Worm (Caenorhabditis elegans) whole organism, midembryonic: ENCODE data around the gene csb-1.

ENCODE experiments used
- T22C8.4 ChIP-seq: fragments of 200-800 bp; sonication (Bioruptor generic); IDR thresholded peaks from 2 replicates; pipeline ENCODE4 v1.3.6; 2022; ENCODE audit warnings: missing genetic modification characterization, missing compliant biosample characterization
- cog-1 ChIP-seq: sonication (generic microtip); optimal IDR thresholded peaks from 2 replicates; lab custom pipeline; 2016; ENCODE audit warnings: missing genetic modification characterization, missing compliant biosample characterization
- flt-1 ChIP-seq: fragments of 200-800 bp; sonication (Bioruptor generic); IDR thresholded peaks from 2 replicates; pipeline ENCODE4 v1.3.6; 2022; ENCODE audit warnings: missing genetic modification characterization, missing compliant biosample characterization
- med-1 ChIP-seq: sonication (generic microtip); optimal IDR thresholded peaks from 2 replicates; lab custom pipeline; 2017; ENCODE audit warnings: missing genetic modification characterization, mild to moderate bottlenecking, missing compliant biosample characterization, antibody characterized with exemption, missing genetic modification reagents; ENCODE audit not compliant: insufficient read depth
- ref-1 ChIP-seq: fragments of 200-800 bp; sonication (Bioruptor generic); conservative IDR thresholded peaks from 2 replicates; pipeline ENCODE4 v1.3.6; 2022; ENCODE audit warnings: missing genetic modification reagents, missing genetic modification characterization, missing compliant biosample characterization

ce11 chrX:15887495-15887894 is 21.8 kb upstream of the csb-1 start, which contains the start of gene F53H4.3:
- TF ChIP-seq ref-1: no peak
- TF ChIP-seq cog-1 (tag; lab: Kevin White, UChicago): no peak
- TF ChIP-seq flt-1 (GFP tag; lab: Robert Waterston, UW): no peak
- TF ChIP-seq T22C8.4 (GFP tag; lab: Robert Waterston, UW): no peak
- TF ChIP-seq med-1 (GFP tag; lab: Kevin White, UChicago): no peak
